Fruit fly (Drosophila melanogaster): Measurements from ENCODE around the gene Polr3C.

DNA sequence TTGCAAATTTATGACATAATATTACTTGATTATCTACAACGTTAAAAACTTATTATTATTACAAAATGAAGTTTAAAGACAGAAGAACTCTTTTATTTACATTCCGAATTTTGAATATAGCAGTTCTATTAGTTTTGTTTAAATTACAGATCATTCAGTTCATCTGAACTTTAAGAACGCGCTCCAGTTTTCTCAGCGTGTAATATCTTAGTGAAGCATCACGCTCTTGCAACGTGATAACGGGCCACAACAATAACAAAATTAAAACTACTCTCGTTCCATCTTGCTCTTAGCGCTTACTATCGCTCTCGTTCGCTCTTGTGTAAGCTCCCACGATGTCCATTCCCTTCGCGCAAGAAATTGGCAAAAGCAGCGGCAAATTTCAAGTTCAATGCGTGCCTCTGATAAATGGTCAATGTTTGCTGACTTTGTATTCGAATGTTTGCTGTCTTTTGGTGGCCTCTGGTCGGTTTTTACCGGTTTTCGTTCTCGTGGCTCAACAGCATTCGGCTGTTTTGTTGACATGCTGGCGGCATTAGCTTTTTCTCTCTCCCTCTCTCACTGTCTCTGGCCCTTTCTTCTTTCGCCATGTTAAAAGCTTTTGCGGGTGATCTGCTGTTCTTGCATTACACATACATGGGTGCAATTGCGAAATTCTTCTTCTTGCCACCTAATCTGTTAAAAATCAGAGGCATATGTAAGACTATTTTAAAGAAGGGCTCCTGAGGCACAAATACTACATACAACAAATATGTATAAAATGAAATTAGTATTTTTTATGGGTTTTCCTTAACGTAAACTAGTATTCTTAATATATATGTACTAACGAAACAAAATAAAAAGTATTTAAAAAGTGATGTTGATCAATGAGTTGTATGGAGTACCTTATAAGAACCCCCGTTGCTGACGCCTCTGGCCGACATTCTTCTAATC lies 17.3 kb upstream of the Polr3C start:
- TF ChIP-seq h (optimal IDR thresholded peaks at IDR 0.05) (no peak), Sin3A (optimal IDR thresholded peaks at IDR 0.05) (no peak), ttk (optimal IDR thresholded peaks at IDR 0.05) (no peak), Myc (optimal IDR thresholded peaks at IDR 0.05) (no peak)

All from Kc167 (cell line).